Worm (Caenorhabditis elegans) whole organism, L4/young adult: ENCODE data around the gene chkr-1.

ENCODE experiments used
- W03F9.2 ChIP-seq: fragments of 150-350 bp; optimal IDR thresholded peaks from 2 replicates; lab custom pipeline; 2014; ENCODE audit warnings: missing biosample characterization, missing genetic modification characterization
- dao-5 ChIP-seq: sonication (generic microtip); optimal IDR thresholded peaks from 2 replicates; lab custom pipeline; 2016; ENCODE audit warnings: missing genotype, missing genetic modification characterization, moderate library complexity, missing compliant biosample characterization
- him-1 ChIP-seq: sonication (generic microtip); optimal IDR thresholded peaks from 2 replicates; lab custom pipeline; 2016; ENCODE audit warnings: missing genotype, missing genetic modification reagents, missing genetic modification characterization, missing compliant biosample characterization

DNA sequence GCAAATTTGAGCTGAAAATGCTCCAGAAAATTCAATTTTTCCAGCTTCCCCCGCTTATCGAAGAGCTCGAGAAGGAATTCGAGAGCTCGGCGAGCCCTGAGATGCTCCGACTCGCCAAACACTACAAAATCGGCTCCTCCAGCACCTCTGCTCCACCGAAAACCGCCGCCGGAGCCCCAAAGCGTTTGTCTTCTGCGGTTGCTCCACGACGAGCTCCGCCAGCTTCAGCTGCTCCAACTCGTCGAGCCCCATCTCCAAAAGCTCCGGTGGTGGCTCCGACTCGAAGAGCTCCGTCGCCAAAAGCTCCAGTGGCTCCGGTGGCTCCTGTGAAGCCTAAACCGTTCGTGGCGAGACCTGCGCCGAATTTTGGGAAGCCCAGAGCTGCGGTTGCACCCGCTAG, 13.9 kb downstream of the chkr-1 start:
- TF ChIP-seq W03F9.2 (tag; lab: Kevin White, UChicago) = no peak
- no peak for TF ChIP-seq dao-5 (tag; lab: Kevin White, UChicago)
- no peak for TF ChIP-seq him-1 (tag; lab: Kevin White, UChicago)
